Worm (Caenorhabditis elegans) whole organism, midembryonic: ENCODE data around the gene cog-1.

Experiments used
- T22C8.4 ChIP-seq: fragments of 200-800 bp; sonication (Bioruptor generic); IDR thresholded peaks from 2 replicates; pipeline ENCODE4 v1.3.6; 2022; ENCODE audit warnings: missing genetic modification characterization, missing compliant biosample characterization
- cog-1 ChIP-seq: sonication (generic microtip); optimal IDR thresholded peaks from 2 replicates; lab custom pipeline; 2016; ENCODE audit warnings: missing genetic modification characterization, missing compliant biosample characterization
- flt-1 ChIP-seq: fragments of 200-800 bp; sonication (Bioruptor generic); IDR thresholded peaks from 2 replicates; pipeline ENCODE4 v1.3.6; 2022; ENCODE audit warnings: missing genetic modification characterization, missing compliant biosample characterization
- klf-2 ChIP-seq: fragments of 200-800 bp; sonication (Bioruptor generic); conservative IDR thresholded peaks from 2 replicates; pipeline ENCODE4 v1.3.6; 2022; ENCODE audit warnings: missing genetic modification reagents, missing genetic modification characterization, missing compliant biosample characterization
- med-1 ChIP-seq: sonication (generic microtip); optimal IDR thresholded peaks from 2 replicates; lab custom pipeline; 2017; ENCODE audit warnings: missing genetic modification characterization, mild to moderate bottlenecking, missing compliant biosample characterization, antibody characterized with exemption, missing genetic modification reagents; ENCODE audit not compliant: insufficient read depth
- ref-1 ChIP-seq: fragments of 200-800 bp; sonication (Bioruptor generic); conservative IDR thresholded peaks from 2 replicates; pipeline ENCODE4 v1.3.6; 2022; ENCODE audit warnings: missing genetic modification reagents, missing genetic modification characterization, missing compliant biosample characterization
- tab-1 ChIP-seq: fragments of 200-800 bp; sonication (Bioruptor generic); IDR thresholded peaks from 2 replicates; pipeline ENCODE4 v1.3.6; 2022; ENCODE audit warnings: missing genetic modification characterization, missing compliant biosample characterization
- ztf-23 ChIP-seq: fragments of 200-800 bp; sonication (Bioruptor generic); IDR thresholded peaks from 2 replicates; pipeline ENCODE4 v1.3.6; 2022; ENCODE audit warnings: missing genetic modification reagents, missing genetic modification characterization, missing compliant biosample characterization
- ztf-29 ChIP-seq: fragments of 200-800 bp; sonication (Bioruptor generic); IDR thresholded peaks from 2 replicates; pipeline ENCODE4 v1.3.6; 2022; ENCODE audit warnings: missing genetic modification reagents, missing genetic modification characterization, missing compliant biosample characterization

cog-1 gene

DNA sequence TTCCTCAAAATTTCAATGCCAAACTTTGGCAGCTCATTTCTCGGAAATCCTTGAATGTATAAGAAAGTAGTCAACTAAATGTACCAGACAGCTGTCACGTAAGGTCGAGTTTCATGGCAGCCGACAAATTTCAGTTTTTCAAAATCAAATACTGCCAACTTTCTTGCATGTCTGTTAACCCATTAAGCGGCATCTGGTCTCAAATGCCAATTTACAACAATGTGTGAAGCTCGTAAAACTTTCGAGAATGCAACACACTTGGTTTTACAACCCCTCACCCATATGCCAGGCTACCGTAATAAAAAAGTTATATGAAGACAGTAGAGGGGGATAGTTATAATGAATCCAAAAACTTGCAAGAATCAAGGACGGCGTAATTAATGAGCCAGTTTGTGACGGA is 1.3 kb downstream of the cog-1 start:
- TF ChIP-seq cog-1 = no peak
- TF ChIP-seq T22C8.4 = no peak
- TF ChIP-seq ztf-23 = no peak
- TF ChIP-seq klf-2 (GFP tag; lab: Robert Waterston, UW) = no peak
- TF ChIP-seq ref-1 (GFP tag; lab: Robert Waterston, UW) = no peak

DNA sequence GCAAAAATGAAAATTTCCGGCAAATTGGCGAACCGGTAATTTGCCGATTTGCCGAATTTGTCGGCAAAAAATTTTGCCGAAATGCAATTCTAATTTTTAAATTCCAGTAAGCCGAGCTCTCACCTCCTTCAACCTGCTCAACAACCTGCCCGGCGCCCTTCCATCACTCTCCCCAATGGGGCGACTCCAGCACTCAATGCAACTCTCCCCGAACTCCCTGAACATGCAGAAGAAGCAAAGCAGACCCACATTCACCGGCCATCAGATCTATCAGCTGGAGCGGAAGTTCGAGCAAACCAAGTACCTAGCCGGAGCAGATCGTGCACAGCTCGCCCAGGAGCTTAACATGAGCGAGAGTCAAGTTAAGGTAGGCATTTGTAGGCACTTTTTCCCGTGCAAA is 2.3 kb downstream of the cog-1 start:
- TF ChIP-seq klf-2 (GFP tag; lab: Robert Waterston, UW) = no peak
- no peak for TF ChIP-seq cog-1
- TF ChIP-seq med-1 (GFP tag; lab: Kevin White, UChicago) = no peak
- no peak for TF ChIP-seq ztf-29
- no peak for TF ChIP-seq tab-1 (GFP tag; lab: Robert Waterston, UW)
- no peak for TF ChIP-seq ztf-23
- TF ChIP-seq T22C8.4 = no peak
- no peak for TF ChIP-seq flt-1 (GFP tag; lab: Robert Waterston, UW)
- TF ChIP-seq ref-1 (GFP tag; lab: Robert Waterston, UW) = no peak

- no peak for TF ChIP-seq flt-1 (GFP tag; lab: Robert Waterston, UW)
- TF ChIP-seq ztf-29 = no peak
- no peak for TF ChIP-seq med-1 (GFP tag; lab: Kevin White, UChicago)
- TF ChIP-seq klf-2 (GFP tag; lab: Robert Waterston, UW) = no peak
- TF ChIP-seq ref-1 (GFP tag; lab: Robert Waterston, UW) = no peak
- no peak for TF ChIP-seq T22C8.4
- no peak for TF ChIP-seq cog-1
- no peak for TF ChIP-seq ztf-23
- TF ChIP-seq tab-1 (GFP tag; lab: Robert Waterston, UW) = no peak
These were observed 5.4 kb downstream of the cog-1 start for ce11 chrII:14907719-14908118.

DNA sequence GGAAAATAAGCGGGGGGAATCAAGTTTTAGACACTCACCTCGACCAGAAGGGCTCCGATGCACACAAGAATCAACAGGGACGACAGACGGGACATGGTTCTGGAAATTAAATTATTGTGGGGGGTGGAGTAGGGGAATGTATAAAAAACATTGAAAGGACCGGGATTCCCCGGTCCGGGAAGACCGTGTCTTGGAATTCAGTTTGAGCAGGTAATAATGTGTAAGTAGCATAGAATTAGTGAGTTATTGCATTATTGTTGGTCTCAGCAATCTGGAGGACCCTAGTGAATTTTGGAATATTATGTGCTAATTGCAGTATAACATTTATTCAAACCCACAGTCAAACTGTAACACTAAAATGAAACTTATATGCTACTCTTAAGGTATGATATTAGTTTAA is 8.0 kb downstream of the cog-1 start, which contains the start of gene R03C1.1:
Gene R03C1.1, minus strand, starts transcription at position 101 of the 400 bp plus-strand sequence.
- no peak for TF ChIP-seq ref-1 (GFP tag; lab: Robert Waterston, UW)
- TF ChIP-seq ztf-29 = no peak
- no peak for TF ChIP-seq cog-1
- TF ChIP-seq ztf-23 = no peak
- TF ChIP-seq T22C8.4 = no peak
- no peak for TF ChIP-seq flt-1 (GFP tag; lab: Robert Waterston, UW)
- no peak for TF ChIP-seq med-1 (GFP tag; lab: Kevin White, UChicago)
- TF ChIP-seq tab-1 (GFP tag; lab: Robert Waterston, UW) = no peak
- no peak for TF ChIP-seq klf-2 (GFP tag; lab: Robert Waterston, UW)

DNA sequence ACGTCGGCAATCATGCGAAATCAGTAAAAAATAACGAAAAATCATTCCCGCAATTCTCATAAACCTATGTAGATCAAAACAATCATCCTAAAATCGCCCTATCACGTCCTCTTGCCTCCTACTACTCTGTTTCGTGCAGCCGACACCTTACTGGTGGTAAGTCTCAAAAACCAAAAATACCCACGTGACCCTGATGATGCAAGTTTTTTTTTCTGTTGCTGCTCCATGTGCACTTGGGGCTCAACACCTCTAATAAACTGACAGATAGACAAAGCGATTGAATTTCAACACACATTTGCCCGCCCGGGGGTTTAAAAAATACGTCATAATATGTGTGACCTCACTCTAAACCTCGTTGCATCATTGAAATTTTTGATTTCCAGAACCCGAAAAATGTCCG is 14.6 kb downstream of the cog-1 start:
- TF ChIP-seq med-1 (GFP tag; lab: Kevin White, UChicago) = no peak
- TF ChIP-seq ztf-29 = no peak
- TF ChIP-seq T22C8.4 = no peak
- no peak for TF ChIP-seq flt-1 (GFP tag; lab: Robert Waterston, UW)
- no peak for TF ChIP-seq tab-1 (GFP tag; lab: Robert Waterston, UW)
- TF ChIP-seq ztf-23 = no peak
- no peak for TF ChIP-seq ref-1 (GFP tag; lab: Robert Waterston, UW)
- no peak for TF ChIP-seq cog-1
- TF ChIP-seq klf-2 (GFP tag; lab: Robert Waterston, UW) = no peak

ce11 chrII:14919148-14919755 is 17.0 kb downstream of the cog-1 start, which contains the start of gene pde-3:
Gene pde-3, plus strand, starts transcription at chrII:14919705.
- TF ChIP-seq flt-1 (GFP tag; lab: Robert Waterston, UW) (no peak), med-1 (GFP tag; lab: Kevin White, UChicago) (no peak), klf-2 (GFP tag; lab: Robert Waterston, UW) (no peak), T22C8.4 (no peak), ref-1 (GFP tag; lab: Robert Waterston, UW) (no peak), ztf-29 (no peak), ztf-23 (no peak), tab-1 (GFP tag; lab: Robert Waterston, UW) (no peak), cog-1 (no peak)

- no peak for TF ChIP-seq ztf-29
- no peak for TF ChIP-seq klf-2 (GFP tag; lab: Robert Waterston, UW)
- no peak for TF ChIP-seq T22C8.4
- TF ChIP-seq ztf-23 = no peak
- TF ChIP-seq tab-1 (GFP tag; lab: Robert Waterston, UW) = no peak
- no peak for TF ChIP-seq cog-1
- no peak for TF ChIP-seq ref-1 (GFP tag; lab: Robert Waterston, UW)
- TF ChIP-seq med-1 (GFP tag; lab: Kevin White, UChicago) = no peak
- TF ChIP-seq flt-1 (GFP tag; lab: Robert Waterston, UW) = no peak
These were observed 26.5 kb downstream of the cog-1 start for ce11 chrII:14928766-14929165.

DNA sequence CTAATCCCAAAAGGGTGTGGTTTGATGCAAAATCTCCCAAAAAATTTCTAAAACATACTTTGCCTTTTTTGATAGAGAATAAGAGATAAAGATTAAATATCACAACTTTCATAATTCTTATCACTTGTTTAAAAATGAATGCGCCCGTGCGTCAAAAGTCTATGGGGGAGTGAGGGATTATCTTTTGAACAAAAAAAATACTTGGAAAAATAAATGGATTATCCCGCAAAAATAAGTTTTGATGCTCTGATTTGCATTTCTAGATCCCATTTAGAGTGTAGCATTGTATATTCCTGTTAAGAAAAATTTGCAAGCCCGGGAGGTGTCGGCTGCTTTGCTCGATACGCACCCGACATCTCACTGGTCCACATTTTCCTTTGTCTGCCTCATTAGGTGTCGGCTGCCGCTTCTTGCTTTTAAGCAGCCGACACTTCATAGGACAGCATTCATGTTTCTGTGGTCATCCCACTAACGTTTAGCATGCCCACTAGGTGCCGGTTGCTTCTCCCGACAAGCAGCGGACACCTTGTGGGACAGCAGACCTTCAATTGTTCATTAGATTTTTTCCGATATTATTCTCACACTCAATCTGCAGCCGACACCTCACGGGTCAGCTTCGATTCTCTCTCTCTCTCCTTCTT is 33.3 kb downstream of the cog-1 start:
- no peak for TF ChIP-seq ztf-29
- TF ChIP-seq T22C8.4 = no peak
- no peak for TF ChIP-seq ztf-23
- TF ChIP-seq ref-1 (GFP tag; lab: Robert Waterston, UW) = no peak

DNA sequence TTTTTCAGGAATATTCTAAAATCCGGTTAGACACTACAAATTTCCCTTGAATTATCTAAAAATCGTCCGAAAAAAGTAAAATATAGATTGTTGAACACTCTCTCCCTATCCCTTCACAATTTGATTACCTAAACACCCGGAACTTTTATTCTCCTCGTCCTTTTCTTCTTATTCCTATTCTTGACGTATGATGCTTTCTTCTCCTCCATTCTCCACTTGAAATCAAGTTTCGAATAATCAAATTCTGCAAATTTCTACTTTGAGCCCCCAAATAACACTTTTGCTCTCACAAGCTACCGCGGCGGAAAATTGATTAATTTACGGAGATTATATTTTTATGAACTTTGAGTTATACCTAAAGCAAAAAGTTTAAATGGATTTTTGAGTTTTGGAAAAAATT is 36.0 kb downstream of the cog-1 start:
- TF ChIP-seq flt-1 (GFP tag; lab: Robert Waterston, UW) = no peak
- TF ChIP-seq med-1 (GFP tag; lab: Kevin White, UChicago) = no peak
- TF ChIP-seq ztf-23 = no peak
- no peak for TF ChIP-seq cog-1
- TF ChIP-seq ztf-29 = no peak
- no peak for TF ChIP-seq T22C8.4
- no peak for TF ChIP-seq klf-2 (GFP tag; lab: Robert Waterston, UW)
- no peak for TF ChIP-seq tab-1 (GFP tag; lab: Robert Waterston, UW)
- no peak for TF ChIP-seq ref-1 (GFP tag; lab: Robert Waterston, UW)

ce11 chrII:14940325-14940724 is 38.0 kb downstream of the cog-1 start:
- TF ChIP-seq ztf-23 (no peak), flt-1 (GFP tag; lab: Robert Waterston, UW) (no peak), T22C8.4 (no peak), ztf-29 (no peak), med-1 (GFP tag; lab: Kevin White, UChicago) (no peak), tab-1 (GFP tag; lab: Robert Waterston, UW) (no peak), klf-2 (GFP tag; lab: Robert Waterston, UW) (no peak), ref-1 (GFP tag; lab: Robert Waterston, UW) (no peak)
